Worm (Caenorhabditis elegans): ENCODE measurements around the gene faah-6.

Gene faah-6

DNA sequence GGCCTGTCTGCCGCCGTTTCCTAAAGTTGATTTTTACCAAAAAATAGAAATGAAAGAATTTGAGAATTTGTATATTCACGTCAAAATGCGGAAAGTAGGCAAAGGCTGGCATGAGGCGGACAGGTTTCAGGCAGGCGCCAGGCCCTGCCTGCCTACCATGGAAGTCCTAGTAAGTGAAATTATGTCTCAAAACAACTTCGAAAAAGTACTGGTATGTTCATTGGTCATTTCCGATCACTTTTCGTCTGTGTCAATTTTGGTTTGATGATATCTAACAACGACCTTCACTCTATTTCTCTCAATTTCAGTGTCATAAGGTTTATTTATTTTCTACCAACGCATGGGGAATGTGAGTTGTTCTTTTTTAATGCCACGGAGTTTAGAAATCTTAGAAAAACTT is at the start of gene faah-6:
faah-6 (plus strand) TSS at position 301 of the 400 bp plus-strand sequence.
- TF ChIP-seq lsy-2 (tag; optimal IDR thresholded peaks at IDR 0.05): no peak
- TF ChIP-seq peb-1 (tag; optimal IDR thresholded peaks at IDR 0.05): no peak
- TF ChIP-seq R02D3.7 (tag; optimal IDR thresholded peaks at IDR 0.05): no peak
- no peak for TF ChIP-seq ztf-4 (tag; optimal IDR thresholded peaks at IDR 0.05)
- no peak for TF ChIP-seq mdl-1 (tag; optimal IDR thresholded peaks at IDR 0.05)

DNA sequence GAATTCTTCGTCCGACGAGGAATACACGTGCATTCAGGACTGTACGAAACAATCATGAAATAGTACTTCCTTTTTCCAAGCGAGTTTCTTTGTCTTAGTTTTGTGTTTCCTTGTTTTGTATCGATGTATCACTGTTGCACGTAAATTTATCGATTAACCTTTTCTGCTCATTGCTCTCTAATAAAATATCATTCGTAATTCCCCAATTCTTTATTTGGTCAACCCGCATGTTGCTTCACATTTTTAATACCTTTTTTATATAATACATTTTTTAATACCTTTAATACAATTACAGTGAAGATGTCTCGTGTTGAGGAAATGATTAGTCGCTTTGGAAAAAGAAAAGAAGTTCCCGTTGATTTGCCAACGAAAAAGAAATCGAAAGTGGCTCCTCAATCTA is 42.4 kb upstream of the faah-6 start, which contains the start of gene Y66D12A.1:
Y66D12A.1 (plus strand) TSS at position 301 of the 400 bp plus-strand sequence.
- TF ChIP-seq skn-1 (tag; optimal IDR thresholded peaks at IDR 0.05): no peak
- TF ChIP-seq crh-2 (tag; optimal IDR thresholded peaks at IDR 0.05): no peak
- no peak for TF ChIP-seq fos-1 (tag; optimal IDR thresholded peaks at IDR 0.05)
- TF ChIP-seq ztf-11 (tag; optimal IDR thresholded peaks at IDR 0.05): no peak
- TF ChIP-seq ceh-82 (tag; optimal IDR thresholded peaks at IDR 0.05): no peak
- no peak for TF ChIP-seq elt-3 (tag; optimal IDR thresholded peaks at IDR 0.05)
- TF ChIP-seq ztf-4 (tag; optimal IDR thresholded peaks at IDR 0.05): no peak
- no peak for TF ChIP-seq Y55F3AM.14 (GFP tag; optimal IDR thresholded peaks at IDR 0.05)
- TF ChIP-seq unc-55 (GFP tag; optimal IDR thresholded peaks at IDR 0.05): no peak
- no peak for TF ChIP-seq mbf-1 (tag; optimal IDR thresholded peaks at IDR 0.05)

DNA sequence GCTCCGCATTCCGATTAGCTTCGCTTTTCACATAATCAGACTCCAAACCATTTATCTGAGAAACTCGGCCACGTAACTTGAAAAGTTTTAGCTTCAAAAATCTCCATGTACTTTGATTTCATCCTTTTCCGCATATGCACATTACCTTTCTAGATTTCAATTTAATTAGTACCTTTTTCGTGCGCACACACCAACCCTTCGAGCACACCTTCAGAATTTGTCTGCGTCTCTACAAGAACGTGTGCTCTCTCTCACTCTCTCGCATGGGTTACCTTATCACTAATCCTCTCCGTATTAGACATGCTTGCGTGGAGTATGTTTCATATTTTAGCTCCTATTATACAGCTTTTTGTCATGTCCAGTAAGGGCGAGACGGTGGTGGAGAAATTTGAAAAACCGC is 40.7 kb upstream of the faah-6 start, which contains the start of gene Y66D12A.30:
Y66D12A.30 (plus strand) TSS at position 301 of the 400 bp plus-strand sequence.
- no peak for TF ChIP-seq elt-3 (tag; optimal IDR thresholded peaks at IDR 0.05)
- TF ChIP-seq gmeb-1 (tag; optimal IDR thresholded peaks at IDR 0.05): no peak
- no peak for TF ChIP-seq ztf-4 (tag; optimal IDR thresholded peaks at IDR 0.05)
- TF ChIP-seq alr-1 (tag; optimal IDR thresholded peaks at IDR 0.05): no peak
- TF ChIP-seq sma-3 (GFP tag; optimal IDR thresholded peaks at IDR 0.05): no peak
- TF ChIP-seq zag-1 (tag; optimal IDR thresholded peaks at IDR 0.05): no peak
- no peak for TF ChIP-seq unc-39 (tag; optimal IDR thresholded peaks at IDR 0.05)
- no peak for TF ChIP-seq mbf-1 (tag; optimal IDR thresholded peaks at IDR 0.05)
- no peak for TF ChIP-seq nhr-23 (tag; optimal IDR thresholded peaks at IDR 0.05)
- no peak for TF ChIP-seq nhr-237 (tag; optimal IDR thresholded peaks at IDR 0.05)
- no peak for TF ChIP-seq ama-1 (optimal IDR thresholded peaks at IDR 0.05)
- no peak for TF ChIP-seq snpc-4 (tag; optimal IDR thresholded peaks at IDR 0.05)
- TF ChIP-seq mab-5 (tag; optimal IDR thresholded peaks at IDR 0.05): no peak
- TF ChIP-seq nhr-129 (tag; optimal IDR thresholded peaks at IDR 0.05): no peak
- no peak for TF ChIP-seq ZK546.5 (tag; optimal IDR thresholded peaks at IDR 0.05)

DNA sequence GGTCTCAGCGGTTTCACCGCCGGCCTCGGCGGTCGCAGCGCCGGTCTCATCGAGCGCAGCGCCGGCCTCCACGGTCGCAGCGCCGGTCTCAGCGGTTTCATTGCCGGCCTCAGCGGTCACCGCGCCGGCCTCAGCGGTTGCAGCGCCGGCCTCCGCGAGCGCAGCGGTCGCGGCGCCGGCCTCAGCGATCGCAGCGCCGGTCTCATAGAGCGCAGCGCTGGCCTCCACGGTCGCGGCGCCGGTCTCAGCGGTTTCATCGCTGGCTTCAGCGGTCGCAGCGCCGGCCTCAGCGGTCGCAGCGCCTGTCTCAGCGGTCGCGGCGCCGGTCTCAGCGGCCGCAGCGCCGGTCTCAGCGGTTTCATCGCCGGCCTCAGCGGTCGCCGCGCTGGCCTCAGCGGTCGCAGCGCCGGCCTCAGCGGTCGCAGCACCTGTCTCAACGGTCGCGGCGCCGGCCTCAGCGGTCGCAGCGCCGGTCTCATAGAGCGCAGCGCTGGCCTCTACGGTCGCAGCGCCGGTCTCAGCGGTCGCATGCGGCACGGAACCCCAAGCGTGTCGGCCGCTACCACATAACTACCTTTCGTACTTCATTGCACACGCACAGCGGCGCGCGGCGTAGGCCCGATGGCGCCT is 38.5 kb upstream of the faah-6 start:
- no peak for TF ChIP-seq ztf-11 (tag; optimal IDR thresholded peaks at IDR 0.05)

DNA sequence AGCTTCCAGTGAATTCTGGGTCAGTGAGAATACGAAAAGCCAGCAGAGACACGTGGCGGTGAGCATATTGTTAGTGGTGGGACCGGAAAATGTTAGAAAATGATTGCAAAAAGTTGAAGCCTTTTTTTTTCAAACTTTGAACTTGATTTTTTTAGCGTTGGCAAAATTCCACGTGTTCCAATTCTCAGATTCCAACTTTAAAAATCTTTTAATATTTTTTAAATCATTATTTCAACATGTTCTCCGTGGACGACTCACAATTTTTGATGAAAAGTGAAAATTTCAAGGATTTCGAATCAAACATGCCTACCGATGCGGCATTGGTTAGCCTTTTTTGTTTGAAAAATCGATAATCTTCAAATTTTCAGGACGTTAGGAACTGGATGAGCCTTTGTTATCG is 37.9 kb upstream of the faah-6 start, which contains the start of the genes Y66A7A.9 and Y66A7A.4:
Y66A7A.9 (minus strand) TSS at position 101 of the 400 bp plus-strand sequence.
Y66A7A.4 (plus strand) TSS at position 237 of the 400 bp plus-strand sequence.
- TF ChIP-seq nhr-237 (tag; optimal IDR thresholded peaks at IDR 0.05) (no peak), gmeb-1 (tag; optimal IDR thresholded peaks at IDR 0.05) (no peak), unc-55 (GFP tag; optimal IDR thresholded peaks at IDR 0.05) (no peak), dmd-4 (tag; optimal IDR thresholded peaks at IDR 0.05) (no peak), ztf-1 (GFP tag; conservative IDR thresholded peaks at IDR 0.05) (no peak), elt-3 (tag; optimal IDR thresholded peaks at IDR 0.05) (no peak), sma-3 (GFP tag; optimal IDR thresholded peaks at IDR 0.05) (no peak), egl-27 (tag; optimal IDR thresholded peaks at IDR 0.05) (no peak), ztf-11 (tag; optimal IDR thresholded peaks at IDR 0.05) (no peak), aly-2 (tag; optimal IDR thresholded peaks at IDR 0.05) (no peak), lsy-2 (tag; optimal IDR thresholded peaks at IDR 0.05) (no peak), sem-4 (tag; optimal IDR thresholded peaks at IDR 0.05) (no peak)

ce11 chrIII:11614874-11615273 is 35.4 kb upstream of the faah-6 start:
- TF ChIP-seq aly-2 (tag; optimal IDR thresholded peaks at IDR 0.05): no peak
- TF ChIP-seq crh-2 (tag; optimal IDR thresholded peaks at IDR 0.05): no peak
- no peak for TF ChIP-seq nhr-21 (tag; optimal IDR thresholded peaks at IDR 0.05)
- no peak for TF ChIP-seq mdl-1 (tag; optimal IDR thresholded peaks at IDR 0.05)
- no peak for TF ChIP-seq ama-1 (optimal IDR thresholded peaks at IDR 0.05)
- TF ChIP-seq nhr-129 (tag; optimal IDR thresholded peaks at IDR 0.05): no peak
- TF ChIP-seq nhr-11 (tag; optimal IDR thresholded peaks at IDR 0.05): no peak
- no peak for TF ChIP-seq lin-11 (tag; optimal IDR thresholded peaks at IDR 0.05)
- no peak for TF ChIP-seq nhr-6 (tag; optimal IDR thresholded peaks at IDR 0.05)
- TF ChIP-seq nhr-77 (tag; optimal IDR thresholded peaks at IDR 0.05): no peak
- no peak for TF ChIP-seq ztf-11 (tag; optimal IDR thresholded peaks at IDR 0.05)
- TF ChIP-seq egl-27 (tag; optimal IDR thresholded peaks at IDR 0.05): no peak
- TF ChIP-seq ceh-16 (tag; optimal IDR thresholded peaks at IDR 0.05): no peak
- TF ChIP-seq nhr-23 (tag; optimal IDR thresholded peaks at IDR 0.05): no peak
- TF ChIP-seq sma-9 (GFP tag; optimal IDR thresholded peaks at IDR 0.05): no peak
- TF ChIP-seq sma-9 (tag; optimal IDR thresholded peaks at IDR 0.05): no peak
- TF ChIP-seq snpc-4 (tag; optimal IDR thresholded peaks at IDR 0.05): no peak

All from whole organism, L2 larva.